Worm (Caenorhabditis elegans): ENCODE data around the gene ddl-3.
A peak's percentile ranks its signal among the peaks of the same experiment; 100 is the strongest.

ddl-3 gene

ce11 chrII:14365182-14365751 is 21.0 kb upstream of the ddl-3 start, which contains the start of gene imb-2 (continued):
- peak in 1 of 2 experiments; percentile 84 for TF ChIP-seq unc-62 (GFP tag; optimal IDR thresholded peaks at IDR 0.05 in 1 of 2)
- no peak for TF ChIP-seq unc-62 (tag; optimal IDR thresholded peaks at IDR 0.05)
- no peak for TF ChIP-seq tag-97 (GFP tag; IDR thresholded peaks at IDR 0.05)
- peak; percentile 26 for TF ChIP-seq hlh-11 (tag; optimal IDR thresholded peaks at IDR 0.05)
- TF ChIP-seq dmd-9 (GFP tag; IDR thresholded peaks at IDR 0.05): no peak
- 0 out of 2 replicates have a peak, but pooled peaks have one; percentile 16 for TF ChIP-seq dmd-6 (GFP tag; IDR thresholded peaks at IDR 0.05)
- peak; percentile 70 for TF ChIP-seq mes-2 (tag; optimal IDR thresholded peaks at IDR 0.05; ENCODE audit: poor library complexity, severe bottlenecking)
- peak; percentile 12 for TF ChIP-seq nhr-11 (tag; optimal IDR thresholded peaks at IDR 0.05)
- peak; percentile 83 for TF ChIP-seq aha-1 (tag)
- no peak for TF ChIP-seq lin-15B (tag; optimal IDR thresholded peaks at IDR 0.05)
- no peak for TF ChIP-seq ceh-82 (tag; optimal IDR thresholded peaks at IDR 0.05)
- TF ChIP-seq nhr-42 (GFP tag; IDR thresholded peaks at IDR 0.05): peak; percentile 20; the same call in 1 of the 2 replicates
- peak; percentile 25 for TF ChIP-seq F37D6.2 (tag; optimal IDR thresholded peaks at IDR 0.05)
- peak; percentile 61 for TF ChIP-seq lin-38 (GFP tag; IDR thresholded peaks at IDR 0.05)
- TF ChIP-seq hif-1 (tag; optimal IDR thresholded peaks at IDR 0.05): peak in 1 of 2 experiments; percentile 64
- TF ChIP-seq mxl-3 (GFP tag; optimal IDR thresholded peaks at IDR 0.05): peak; percentile 13
- peak; percentile 76 for TF ChIP-seq mep-1 (tag; optimal IDR thresholded peaks at IDR 0.05)
- TF ChIP-seq vab-7 (GFP tag; IDR thresholded peaks at IDR 0.05): peak; percentile 38; the same call in 1 of the 2 replicates
- TF ChIP-seq nhr-28 (tag; optimal IDR thresholded peaks at IDR 0.05): peak; percentile 13
- TF ChIP-seq F49E8.2 (tag; optimal IDR thresholded peaks at IDR 0.05; ENCODE audit: borderline replicate concordance): peak; percentile 28
- 0 out of 2 replicates have a peak, but pooled peaks have one; percentile 43 for TF ChIP-seq hmg-1.1 (GFP tag; IDR thresholded peaks at IDR 0.05)
- TF ChIP-seq daf-16 (GFP tag; optimal IDR thresholded peaks at IDR 0.05): no peak
- TF ChIP-seq daf-16 (tag; optimal IDR thresholded peaks at IDR 0.05): peak; percentile 48
- TF ChIP-seq saeg-2 (GFP tag; IDR thresholded peaks at IDR 0.05): no peak
- no peak for TF ChIP-seq aly-2 (tag; optimal IDR thresholded peaks at IDR 0.05)
- peak in 1 of 2 experiments; percentile 16 for TF ChIP-seq mdl-1 (tag; optimal IDR thresholded peaks at IDR 0.05)
- TF ChIP-seq nhr-77 (tag; optimal IDR thresholded peaks at IDR 0.05): peak; percentile 85

ce11 chrII:14361719-14362118 is 17.5 kb upstream of the ddl-3 start, which contains the start of gene tebp-1:
Gene tebp-1, plus strand, starts transcription at chrII:14362019.
- TF ChIP-seq ama-1 (optimal IDR thresholded peaks at IDR 0.05) (no peak), gei-8 (GFP tag; optimal IDR thresholded peaks at IDR 0.05) (no peak), lim-7 (GFP tag; IDR thresholded peaks at IDR 0.05) (no peak), lin-15B (tag; optimal IDR thresholded peaks at IDR 0.05) (no peak), ceh-20 (GFP tag; IDR thresholded peaks at IDR 0.05) (no peak), daf-8 (GFP tag; IDR thresholded peaks at IDR 0.05) (no peak), nhr-48 (tag; optimal IDR thresholded peaks at IDR 0.05) (no peak), dmd-9 (GFP tag; IDR thresholded peaks at IDR 0.05) (no peak), lin-29 (GFP tag; IDR thresholded peaks at IDR 0.05) (no peak), aly-2 (tag; optimal IDR thresholded peaks at IDR 0.05) (no peak)

ce11 chrII:14360675-14361074 is 16.4 kb upstream of the ddl-3 start:
- TF ChIP-seq lin-15B (tag; optimal IDR thresholded peaks at IDR 0.05) (no peak), egl-27 (tag; optimal IDR thresholded peaks at IDR 0.05) (no peak), pqm-1 (tag; optimal IDR thresholded peaks at IDR 0.05) (no peak), mxl-3 (GFP tag; optimal IDR thresholded peaks at IDR 0.05) (no peak), F49E8.2 (tag; optimal IDR thresholded peaks at IDR 0.05; ENCODE audit: borderline replicate concordance) (no peak), D1046.2 (GFP tag; IDR thresholded peaks at IDR 0.05) (0 out of 2 replicates have a peak, but pooled peaks have one; percentile 33), mep-1 (tag; optimal IDR thresholded peaks at IDR 0.05) (no peak), ceh-62 (tag; optimal IDR thresholded peaks at IDR 0.05) (no peak), dve-1 (tag; optimal IDR thresholded peaks at IDR 0.05; ENCODE audit: insufficient read depth) (no peak), saeg-2 (GFP tag; IDR thresholded peaks at IDR 0.05) (no peak; the same call in 1 of the 2 replicates), nhr-25 (tag; optimal IDR thresholded peaks at IDR 0.05; ENCODE audit: borderline replicate concordance, insufficient read depth) (no peak), ceh-44 (GFP tag; IDR thresholded peaks at IDR 0.05) (no peak), snpc-1.2 (GFP tag; IDR thresholded peaks at IDR 0.05) (no peak), egl-43 (GFP tag; IDR thresholded peaks at IDR 0.05) (0 out of 2 replicates have a peak, but pooled peaks have one; percentile 27), set-16 (GFP tag; IDR thresholded peaks at IDR 0.05) (peak; percentile 53; the same call in 1 of the 2 replicates), F26F4.8 (GFP tag; conservative IDR thresholded peaks at IDR 0.05) (no peak), ceh-32 (tag; optimal IDR thresholded peaks at IDR 0.05; ENCODE audit: poor library complexity) (no peak), nhr-42 (GFP tag; IDR thresholded peaks at IDR 0.05) (0 out of 2 replicates have a peak, but pooled peaks have one; percentile 4), gei-8 (GFP tag; optimal IDR thresholded peaks at IDR 0.05) (no peak), unc-62 (GFP tag; optimal IDR thresholded peaks at IDR 0.05 in 1 of 2) (no peak), unc-62 (tag; optimal IDR thresholded peaks at IDR 0.05) (no peak), lsy-2 (tag; optimal IDR thresholded peaks at IDR 0.05) (no peak)

All from whole organism, L4 larva.